Fruit fly (Drosophila melanogaster) ovary, adult (tissue): ENCODE measurements around the gene CG10237.

Experiments used
- CG17801 ChIP-seq: fragments of 200-800 bp; optimal IDR thresholded peaks from 2 replicates; lab custom pipeline; 2019; ENCODE audit warnings: missing biosample characterization, mild to moderate bottlenecking, missing genetic modification characterization, moderate library complexity; ENCODE audit not compliant: partially characterized antibody

CG10237 gene

DNA sequence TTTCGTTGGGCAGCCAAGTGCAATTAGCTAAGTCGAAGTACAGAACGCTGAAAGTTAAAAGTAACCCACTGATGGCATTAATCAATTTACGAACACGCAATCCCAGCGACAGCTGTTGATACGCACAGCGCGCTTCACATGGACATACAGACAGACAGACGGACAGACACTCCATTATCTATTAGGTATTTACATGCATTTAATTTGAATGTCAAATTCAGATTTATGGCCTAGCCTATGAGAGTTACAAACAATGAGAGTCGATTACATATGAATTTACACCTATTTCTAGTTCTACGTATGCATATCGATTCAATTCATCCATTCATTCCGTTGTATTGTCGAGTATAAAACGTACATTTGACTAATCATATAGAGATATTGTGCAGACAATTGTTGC is at the start of gene CG10237:
Gene CG10237 (minus strand): TSS at position 101 of the 400 bp plus-strand sequence.
- no peak for TF ChIP-seq CG17801 (GFP tag; lab: Kevin White, UChicago)

DNA sequence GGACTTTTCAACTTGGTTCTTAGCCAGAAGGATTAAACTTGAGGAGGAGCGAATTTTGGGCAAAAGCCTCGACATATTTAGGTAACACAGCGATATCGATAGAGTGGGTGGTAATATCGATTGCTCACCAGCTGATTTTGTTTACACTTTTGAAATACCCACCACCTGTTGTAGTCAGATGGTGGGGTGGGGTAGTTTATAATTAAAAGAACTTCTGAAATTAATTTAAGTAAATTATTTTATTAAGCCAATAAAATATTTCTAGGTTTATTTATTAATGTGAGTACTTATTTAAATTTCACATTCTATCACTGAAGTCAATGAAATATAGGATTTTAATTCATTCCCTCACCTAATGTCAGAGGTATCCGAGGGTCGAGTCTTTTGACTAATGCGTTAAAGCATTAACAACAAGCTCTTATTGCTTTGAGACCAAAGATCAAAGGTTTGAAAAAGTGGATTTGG is 47.5 kb upstream of the CG10237 start, which contains the start of the genes CG10194 and CG18094:
Gene CG10194 (minus strand): TSS at position 108 of the 465 bp plus-strand sequence.
Gene CG18094 (plus strand): TSS at position 266 of the 465 bp plus-strand sequence.
- peak; percentile 85 for TF ChIP-seq CG17801 (GFP tag; lab: Kevin White, UChicago)

DNA sequence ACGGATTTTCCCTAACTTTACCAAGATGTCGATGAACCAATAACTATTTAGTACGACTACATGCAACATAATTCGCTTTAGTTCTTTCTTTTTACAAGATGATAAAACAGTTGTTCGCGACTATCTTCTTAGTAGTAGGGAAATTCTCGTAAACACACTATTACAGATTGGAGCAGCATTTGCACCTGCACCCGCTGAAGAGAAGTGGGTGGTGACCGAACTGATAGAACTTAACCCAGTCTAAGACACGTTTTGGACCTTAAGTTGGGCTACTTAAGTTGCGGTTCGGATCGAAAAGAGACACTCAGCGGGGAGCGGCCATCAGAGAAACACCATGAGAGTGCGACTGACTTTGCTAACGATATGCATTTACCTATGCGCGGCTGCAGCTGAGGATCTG is 44.7 kb upstream of the CG10237 start, which contains the start of gene CG13083:
Gene CG13083 (plus strand): TSS at position 301 of the 400 bp plus-strand sequence.
- TF ChIP-seq CG17801 (GFP tag; lab: Kevin White, UChicago), result no peak

DNA sequence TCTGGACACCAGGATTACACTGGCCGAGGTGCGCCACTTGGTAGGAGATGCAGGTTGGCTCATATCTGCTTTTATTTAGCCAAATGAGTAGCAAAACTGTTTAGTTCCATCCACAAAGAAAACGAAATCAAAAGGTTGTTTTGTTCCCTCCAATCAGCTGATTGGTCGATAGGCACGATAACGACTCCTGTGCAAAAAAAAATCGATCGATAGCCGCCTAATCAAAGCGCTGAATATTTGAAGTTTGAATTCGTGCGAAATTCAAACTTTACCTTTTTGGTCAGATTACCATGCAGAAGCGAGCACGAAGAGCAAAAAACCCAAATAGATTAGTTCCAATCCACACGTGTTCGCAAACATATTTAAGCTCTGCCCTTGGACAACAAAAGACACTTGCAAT is 42.0 kb upstream of the CG10237 start, which contains the start of the genes CG10195 and CG13084:
Gene CG10195 (minus strand): TSS at position 167 of the 400 bp plus-strand sequence.
Gene CG13084 (plus strand): TSS at position 392 of the 400 bp plus-strand sequence.
- TF ChIP-seq CG17801 (GFP tag; lab: Kevin White, UChicago), result no peak

DNA sequence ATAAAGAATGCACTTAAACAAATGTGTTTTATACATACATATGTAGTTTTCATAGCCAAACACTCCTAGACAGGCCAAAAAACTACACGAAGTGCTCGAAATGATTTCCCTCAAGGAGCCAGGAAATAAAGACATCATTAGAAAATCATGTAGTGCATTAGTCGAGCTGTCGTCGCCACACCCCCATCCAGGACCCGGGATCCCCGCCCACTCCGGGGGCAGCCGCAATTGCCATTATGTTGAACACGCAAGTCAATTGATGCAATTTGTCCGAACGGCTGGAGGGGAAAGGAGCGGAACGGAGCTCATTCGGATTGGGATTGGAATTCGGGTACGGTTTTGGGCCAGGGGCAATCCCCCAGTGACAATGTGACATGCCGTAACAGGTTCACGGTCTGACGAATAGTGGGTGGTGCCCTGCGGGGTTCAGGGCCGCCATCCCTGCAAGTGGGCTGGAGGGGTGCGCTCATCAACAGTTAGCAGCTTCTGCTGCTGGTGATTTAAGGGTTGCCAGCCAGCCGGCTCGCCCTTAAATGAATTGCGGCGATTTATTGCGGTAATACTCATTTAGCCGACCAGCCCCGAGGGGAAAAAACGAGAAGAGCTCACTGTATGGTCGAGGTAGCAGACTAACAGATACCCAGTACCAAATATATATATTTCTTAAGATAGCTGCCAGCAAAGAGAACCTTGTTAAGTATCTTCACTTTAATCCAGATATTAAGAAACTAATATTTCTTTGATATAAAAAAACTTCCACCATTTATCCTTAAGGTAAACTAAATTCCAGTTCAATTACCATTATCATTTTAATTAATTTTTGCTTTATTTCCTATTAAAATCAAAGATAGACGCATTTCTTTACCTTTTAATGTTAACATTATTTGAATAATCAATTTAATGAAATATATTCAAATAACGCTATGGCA is 38.1 kb upstream of the CG10237 start:
- TF ChIP-seq CG17801 (GFP tag; lab: Kevin White, UChicago), result no peak

DNA sequence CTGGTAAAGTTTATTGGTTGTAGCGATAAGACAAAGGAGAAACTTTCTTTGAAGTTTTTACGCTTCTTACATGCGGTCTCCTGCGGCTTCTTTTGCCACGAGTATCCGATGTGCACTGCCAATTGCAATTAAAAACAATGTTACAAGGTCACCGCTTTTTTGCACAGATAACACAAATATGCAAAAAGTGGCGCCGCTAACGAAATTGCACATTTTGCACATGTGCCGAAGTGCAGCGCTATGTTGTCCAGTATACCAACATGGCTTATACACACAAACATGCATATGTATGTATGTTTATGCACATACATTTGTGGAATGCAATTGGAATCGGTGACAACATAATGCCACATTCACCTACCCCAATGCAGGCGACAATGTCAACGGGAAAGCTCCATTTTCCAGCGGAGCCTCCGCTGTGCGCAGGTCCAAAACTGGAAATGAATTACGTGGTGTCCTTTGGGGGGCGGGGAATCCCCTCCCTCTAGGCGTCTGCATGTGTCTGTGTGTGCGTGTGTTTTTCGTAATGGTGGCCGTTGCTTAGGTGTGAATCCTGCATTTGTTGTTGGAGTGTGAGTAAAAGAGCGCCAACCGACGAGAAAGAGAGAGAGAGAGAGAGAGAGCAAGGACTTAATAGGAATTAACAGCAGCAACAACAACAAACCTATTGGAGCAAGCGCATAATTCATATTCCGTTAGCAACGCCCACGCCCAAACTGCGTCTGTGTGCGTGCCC is 36.9 kb upstream of the CG10237 start:
- TF ChIP-seq CG17801 (GFP tag; lab: Kevin White, UChicago), result no peak

DNA sequence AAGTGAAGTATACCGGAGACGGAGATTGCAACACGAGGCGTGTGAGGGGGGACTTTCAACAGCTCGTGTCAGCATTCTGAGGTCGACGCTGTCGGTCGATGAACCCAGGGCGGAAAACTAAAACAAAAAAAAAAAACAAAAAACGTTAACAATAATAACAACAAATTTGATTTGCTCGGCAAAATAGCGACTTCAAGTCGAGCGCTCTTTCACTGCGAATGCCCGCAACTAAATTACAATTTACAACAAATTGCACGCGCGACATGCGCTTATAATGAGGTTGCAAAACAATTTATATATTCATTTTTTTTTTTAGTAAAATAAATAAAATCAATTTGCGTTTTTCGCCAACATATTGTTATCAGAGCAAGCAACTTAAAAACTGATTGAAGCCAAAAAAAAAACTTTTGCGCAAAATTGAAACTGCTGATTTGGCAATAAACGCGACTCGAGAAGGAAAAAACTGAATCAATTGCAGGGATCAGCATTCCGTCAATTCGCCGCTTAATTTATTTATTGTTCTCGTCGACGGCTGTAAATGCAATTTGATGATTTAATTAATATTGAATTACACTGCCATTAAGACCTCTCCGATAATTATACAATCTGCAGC is 31.0 kb upstream of the CG10237 start:
- TF ChIP-seq CG17801 (GFP tag; lab: Kevin White, UChicago), result no peak

DNA sequence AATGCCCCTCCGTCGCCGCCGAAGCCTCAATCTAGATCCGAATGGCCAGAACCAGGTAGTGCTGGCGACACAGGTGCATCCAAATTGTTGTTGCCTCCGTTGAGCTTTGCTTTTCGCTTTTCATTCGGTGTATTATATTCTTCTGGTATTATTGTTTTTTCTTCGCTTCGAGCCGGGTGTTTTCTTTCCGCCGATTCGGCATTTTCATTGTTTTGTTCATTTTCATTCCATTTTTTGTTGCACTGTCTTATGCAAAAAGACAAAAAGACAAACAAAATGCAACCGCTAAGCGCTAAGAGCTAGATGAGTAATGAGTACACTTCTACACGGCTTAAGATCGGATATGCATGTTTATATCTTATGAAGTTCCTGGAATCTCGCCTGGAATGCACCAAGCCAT is 29.7 kb upstream of the CG10237 start:
- TF ChIP-seq CG17801 (GFP tag; lab: Kevin White, UChicago), result peak; percentile 86

DNA sequence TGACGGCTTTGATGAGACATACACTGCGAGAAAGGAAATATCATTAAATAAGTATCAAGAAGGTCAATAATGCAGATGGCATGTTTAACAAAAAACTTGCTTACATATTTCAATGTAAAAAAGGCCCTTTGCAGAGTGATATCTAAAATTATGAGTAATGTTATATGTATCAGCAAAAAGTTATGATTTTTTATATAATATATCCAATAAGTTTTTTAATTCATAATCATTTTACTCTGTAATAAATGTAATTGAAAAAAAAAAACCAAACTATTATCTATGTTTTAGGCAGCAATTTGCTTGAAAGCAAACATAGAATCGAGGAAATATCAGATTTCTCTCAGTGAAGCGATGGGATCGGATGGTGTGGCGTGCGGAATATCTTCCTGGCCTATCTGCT is 27.2 kb upstream of the CG10237 start:
- no peak for TF ChIP-seq CG17801 (GFP tag; lab: Kevin White, UChicago)

DNA sequence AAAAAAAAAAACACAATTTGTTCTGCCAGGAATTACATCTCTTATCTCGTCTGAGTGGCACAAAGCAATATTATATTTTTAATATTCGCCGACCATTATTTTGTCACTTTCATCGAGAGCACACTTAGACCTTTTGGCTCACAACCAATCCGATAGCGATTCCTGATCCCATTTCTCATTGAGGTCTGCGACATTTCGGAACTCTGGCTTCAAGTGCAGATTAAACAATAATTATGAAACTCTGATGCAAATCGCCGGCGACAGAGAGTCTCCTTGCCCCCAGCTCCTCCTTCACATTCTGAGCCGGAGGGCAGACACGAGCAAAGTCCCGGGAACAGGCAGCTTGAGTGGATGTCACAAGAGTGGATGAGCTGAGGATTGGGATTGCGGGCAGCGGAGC is 26.6 kb upstream of the CG10237 start:
- no peak for TF ChIP-seq CG17801 (GFP tag; lab: Kevin White, UChicago)

DNA sequence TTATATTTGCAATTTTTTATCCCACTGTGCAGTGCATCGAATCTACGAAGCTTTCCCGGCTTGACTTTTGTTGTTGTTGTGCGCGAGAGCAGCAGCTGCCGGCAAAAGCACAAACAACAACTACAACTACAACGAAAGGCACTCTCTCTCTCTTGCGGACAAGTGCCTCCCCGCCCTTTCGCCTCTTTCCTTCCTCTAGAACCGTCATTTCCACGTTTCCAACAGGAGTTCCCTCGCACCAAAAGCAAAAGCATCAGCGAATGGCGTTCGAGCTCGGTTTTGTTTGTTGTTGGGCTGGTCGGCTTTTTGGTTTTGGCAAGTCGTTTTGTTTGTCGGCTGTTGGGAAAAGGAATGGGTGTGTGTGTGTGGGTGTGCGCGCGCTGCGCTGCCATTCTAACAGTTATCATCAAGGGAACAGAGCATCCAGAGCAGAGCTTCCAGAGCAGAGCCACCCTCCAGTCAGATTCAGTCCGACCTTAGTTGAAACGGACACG is 21.3 kb upstream of the CG10237 start, which contains the start of gene tj:
Gene tj (plus strand): TSS at position 444 of the 494 bp plus-strand sequence.
- no peak for TF ChIP-seq CG17801 (GFP tag; lab: Kevin White, UChicago)

DNA sequence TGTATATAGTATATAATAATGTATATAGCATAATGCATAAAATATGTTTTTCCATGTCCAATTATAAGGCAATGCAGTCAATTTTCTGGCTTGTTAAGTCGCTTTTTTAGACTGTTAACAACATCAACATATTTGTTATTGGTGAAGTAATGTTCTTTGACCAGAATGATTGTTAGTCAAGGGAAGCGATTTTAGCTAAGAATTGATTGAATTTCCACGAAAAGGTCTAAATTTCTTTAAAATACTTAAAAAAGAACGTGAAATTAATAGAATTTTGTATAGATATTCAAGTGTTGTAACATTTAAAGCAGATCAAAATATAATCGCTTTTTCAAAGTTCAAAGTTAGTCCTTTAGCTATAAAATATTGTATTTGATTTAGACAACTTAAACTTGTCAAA is 20.9 kb upstream of the CG10237 start:
- no peak for TF ChIP-seq CG17801 (GFP tag; lab: Kevin White, UChicago)

DNA sequence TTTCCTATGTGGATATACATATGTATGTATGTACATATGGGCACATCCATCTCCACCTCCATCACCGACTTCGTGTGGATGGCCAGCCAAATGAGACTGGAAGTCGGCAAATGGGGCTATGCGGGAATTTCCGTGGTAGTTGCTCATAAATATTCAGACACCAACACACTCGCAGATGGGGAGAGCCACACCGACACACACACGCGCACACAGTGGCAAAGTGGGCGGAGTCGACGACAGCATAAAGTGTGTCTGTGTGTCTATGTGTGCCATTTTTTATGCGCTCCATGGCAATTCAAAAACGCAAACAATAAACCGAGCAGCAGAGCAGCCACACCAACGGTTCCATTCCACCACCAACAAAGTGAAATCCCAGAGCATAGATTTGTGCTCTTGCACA is 20.4 kb upstream of the CG10237 start:
- TF ChIP-seq CG17801 (GFP tag; lab: Kevin White, UChicago), result no peak

DNA sequence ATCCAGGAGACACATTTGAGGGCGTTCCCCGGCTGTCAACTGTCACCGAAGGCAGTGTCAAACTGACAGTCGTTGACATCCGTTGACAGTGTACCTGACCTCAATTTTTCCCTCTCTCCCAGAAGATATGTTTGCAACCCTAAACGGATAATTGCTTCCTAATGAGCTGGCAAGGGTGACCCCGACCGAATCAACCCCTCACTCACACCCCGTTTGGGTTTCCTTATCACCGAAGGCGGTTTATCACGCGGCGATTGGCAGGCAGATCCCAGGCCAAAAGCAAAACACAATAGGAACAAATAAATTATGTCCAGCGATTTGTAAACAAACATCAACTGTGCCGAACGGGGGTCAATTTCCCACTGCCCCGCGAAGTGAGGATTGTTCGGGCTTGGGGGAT is 16.9 kb upstream of the CG10237 start:
- TF ChIP-seq CG17801 (GFP tag; lab: Kevin White, UChicago), result no peak
